Worm (Caenorhabditis elegans) whole organism, L4/young adult: ENCODE data around the gene nhr-11.

ENCODE experiments used
- W03F9.2 ChIP-seq: fragments of 150-350 bp; optimal IDR thresholded peaks from 2 replicates; lab custom pipeline; 2014; ENCODE audit warnings: missing biosample characterization, missing genetic modification characterization
- dao-5 ChIP-seq: sonication (generic microtip); optimal IDR thresholded peaks from 2 replicates; lab custom pipeline; 2016; ENCODE audit warnings: missing genotype, missing genetic modification characterization, moderate library complexity, missing compliant biosample characterization

DNA sequence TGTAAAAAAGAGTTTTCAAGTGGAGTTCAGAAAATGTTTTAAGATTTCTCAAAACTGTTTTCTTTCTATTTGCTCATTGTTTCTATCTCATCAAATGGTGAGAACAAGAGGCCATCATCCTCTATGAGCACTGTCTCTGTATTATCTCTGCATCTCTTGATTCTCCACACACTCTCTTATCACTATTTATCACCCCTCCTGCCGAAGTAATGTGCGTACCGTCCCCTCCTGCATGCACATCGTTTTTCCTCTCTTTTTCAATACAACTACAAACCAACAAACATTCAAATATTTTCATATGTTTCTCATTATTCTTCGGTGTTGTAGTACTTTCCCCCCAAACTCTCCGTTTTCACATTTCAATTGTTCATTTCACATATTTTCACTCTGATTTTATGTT is 46.6 kb downstream of the nhr-11 start:
- no peak for TF ChIP-seq W03F9.2
- TF ChIP-seq dao-5, result no peak
